Worm (Caenorhabditis elegans) whole organism, L1 larva: ENCODE measurements around the gene fntb-1.
"Not testable (repeated sequence)": the region's sequence is repeated elsewhere in the genome, so short reads cannot be mapped to it uniquely, and the experiment has no call there.

Source experiments
- F16B12.6 ChIP-seq: fragments of 150-350 bp; optimal IDR thresholded peaks from 2 replicates; lab custom pipeline; 2014; ENCODE audit warnings: missing biosample characterization, missing genetic modification characterization
- alr-1 ChIP-seq: fragments of 200-800 bp; sonication (Bioruptor generic); optimal IDR thresholded peaks from 2 replicates; lab custom pipeline; 2018; ENCODE audit warnings: borderline replicate concordance, mild to moderate bottlenecking, missing genetic modification characterization, missing compliant biosample characterization
- ama-1 ChIP-seq: fragments of 150-350 bp; optimal IDR thresholded peaks from 2 replicates; lab custom pipeline; 2014
- ceh-82 ChIP-seq, 3 experiments: fragments of 150-350 bp in 1 of 3; sonication (generic microtip) in 2 of 3; optimal IDR thresholded peaks; 2 replicates each; lab custom pipeline; 2014 to 2017; ENCODE audit warnings: missing biosample characterization in 3 of 3, missing genetic modification characterization in 3 of 3
- ces-1 ChIP-seq: fragments of 150-350 bp; optimal IDR thresholded peaks from 2 replicates; lab custom pipeline; 2014; ENCODE audit warnings: missing biosample characterization, missing genetic modification reagents, missing genetic modification characterization
- dpl-1 ChIP-seq, 3 experiments: fragments of 150-350 bp in 2 of 3; sonication (generic microtip) in 1 of 3; optimal IDR thresholded peaks; 2 replicates each; lab custom pipeline; 2014 to 2017; ENCODE audit warnings: missing biosample characterization in 3 of 3, missing genetic modification characterization in 3 of 3, missing genetic modification reagents in 3 of 3
- dsc-1 ChIP-seq: sonication (generic microtip); optimal IDR thresholded peaks from 2 replicates; lab custom pipeline; 2016; ENCODE audit warnings: mild to moderate bottlenecking, missing genetic modification characterization, missing compliant biosample characterization
- efl-1 ChIP-seq, 4 experiments: fragments of 150-350 bp; optimal IDR thresholded peaks in 3 of 4; peaks in 1 of 4; 1 replicate in 1 of 4; 2 replicates in 3 of 4; lab custom pipeline; 2014; ENCODE audit warnings: missing biosample characterization in 2 of 4, missing genetic modification characterization in 2 of 4, missing genetic modification reagents in 2 of 4
- elt-2 ChIP-seq: sonication (generic microtip); optimal IDR thresholded peaks from 2 replicates; lab custom pipeline; 2016; ENCODE audit warnings: missing genetic modification characterization, mild to moderate bottlenecking, inconsistent platforms, missing compliant biosample characterization, missing genetic modification reagents
- elt-3 ChIP-seq, 6 experiments: fragments of 150-350 bp in 1 of 6; sonication (generic microtip); optimal IDR thresholded peaks; 2 replicates each; lab custom pipeline; 2017 to 2018; ENCODE audit warnings: missing biosample characterization in 6 of 6, missing genetic modification characterization in 6 of 6, inconsistent platforms in 1 of 6
- fkh-10 ChIP-seq: sonication (generic microtip); optimal IDR thresholded peaks from 2 replicates; lab custom pipeline; 2017; ENCODE audit warnings: missing biosample characterization, missing genetic modification reagents, missing genetic modification characterization
- fos-1 ChIP-seq: fragments of 150-350 bp; optimal IDR thresholded peaks from 2 replicates; lab custom pipeline; 2014; ENCODE audit warnings: missing biosample characterization, missing genetic modification characterization
- hlh-4 ChIP-seq: sonication (generic microtip); optimal IDR thresholded peaks from 2 replicates; lab custom pipeline; 2016; ENCODE audit warnings: mild to moderate bottlenecking, missing genetic modification characterization, missing compliant biosample characterization
- lin-14 ChIP-seq: fragments of 200-800 bp; sonication (Bioruptor generic); optimal IDR thresholded peaks from 2 replicates; lab custom pipeline; 2018; ENCODE audit warnings: mild to moderate bottlenecking, missing genetic modification characterization, moderate library complexity, missing compliant biosample characterization
- lin-15B ChIP-seq: fragments of 150-350 bp; sonication (generic microtip); optimal IDR thresholded peaks from 3 replicates; lab custom pipeline; 2014; ENCODE audit warnings: missing biosample characterization, missing genetic modification characterization
- lir-3 ChIP-seq: sonication (generic microtip); optimal IDR thresholded peaks from 2 replicates; lab custom pipeline; 2016; ENCODE audit warnings: mild to moderate bottlenecking, missing genetic modification characterization, moderate library complexity, missing compliant biosample characterization; ENCODE audit not compliant: poor library complexity
- nhr-11 ChIP-seq: fragments of 150-350 bp; optimal IDR thresholded peaks from 2 replicates; lab custom pipeline; 2014; ENCODE audit warnings: missing biosample characterization, missing genetic modification characterization
- nhr-20 ChIP-seq: sonication (generic microtip); optimal IDR thresholded peaks from 2 replicates; lab custom pipeline; 2016; ENCODE audit warnings: mild to moderate bottlenecking, missing genetic modification characterization, missing compliant biosample characterization
- nhr-47 ChIP-seq: sonication (generic microtip); optimal IDR thresholded peaks from 2 replicates; lab custom pipeline; 2016; ENCODE audit warnings: mild to moderate bottlenecking, missing genetic modification characterization, moderate library complexity, missing compliant biosample characterization
- nhr-71 ChIP-seq: sonication (generic microtip); optimal IDR thresholded peaks from 2 replicates; lab custom pipeline; 2016; ENCODE audit warnings: mild to moderate bottlenecking, missing genetic modification characterization, moderate library complexity, missing compliant biosample characterization
- nhr-90 ChIP-seq: sonication (generic microtip); optimal IDR thresholded peaks from 2 replicates; lab custom pipeline; 2016; ENCODE audit warnings: mild to moderate bottlenecking, missing genetic modification characterization, missing compliant biosample characterization; ENCODE audit not compliant: poor library complexity
- pag-3 ChIP-seq: sonication (generic microtip); optimal IDR thresholded peaks from 2 replicates; lab custom pipeline; 2017; ENCODE audit warnings: missing genetic modification characterization, mild to moderate bottlenecking, missing compliant biosample characterization, antibody characterized with exemption, borderline replicate concordance; ENCODE audit not compliant: insufficient read depth
- pax-3 ChIP-seq: fragments of 200-800 bp; sonication (Bioruptor generic); optimal IDR thresholded peaks from 2 replicates; lab custom pipeline; 2018; ENCODE audit warnings: mild to moderate bottlenecking, missing genetic modification characterization, moderate library complexity, missing compliant biosample characterization
- skn-1 ChIP-seq: fragments of 150-350 bp; optimal IDR thresholded peaks from 2 replicates; lab custom pipeline; 2014; ENCODE audit warnings: missing biosample characterization, missing genetic modification characterization
- snpc-4 ChIP-seq: fragments of 150-350 bp; optimal IDR thresholded peaks from 2 replicates; lab custom pipeline; 2014; ENCODE audit warnings: missing biosample characterization, missing genetic modification characterization
- sup-37 ChIP-seq: fragments of 200-800 bp; sonication (Bioruptor generic); optimal IDR thresholded peaks from 2 replicates; lab custom pipeline; 2018; ENCODE audit warnings: mild to moderate bottlenecking, missing genetic modification characterization, missing compliant biosample characterization
- tbx-2 ChIP-seq: sonication (generic microtip); optimal IDR thresholded peaks from 2 replicates; lab custom pipeline; 2016; ENCODE audit warnings: missing genetic modification characterization, missing compliant biosample characterization
- unc-98 ChIP-seq: fragments of 200-800 bp; sonication (Bioruptor generic); IDR thresholded peaks from 2 replicates; pipeline ENCODE4 v1.3.6; 2022; ENCODE audit warnings: missing genetic modification characterization, missing compliant biosample characterization
- xbp-1 ChIP-seq: sonication (generic microtip); optimal IDR thresholded peaks from 2 replicates; lab custom pipeline; 2016; ENCODE audit warnings: missing genetic modification characterization, missing compliant biosample characterization
- ztf-4 ChIP-seq: fragments of 150-350 bp; optimal IDR thresholded peaks from 2 replicates; lab custom pipeline; 2014; ENCODE audit warnings: missing biosample characterization, missing genetic modification characterization

fntb-1 gene

DNA sequence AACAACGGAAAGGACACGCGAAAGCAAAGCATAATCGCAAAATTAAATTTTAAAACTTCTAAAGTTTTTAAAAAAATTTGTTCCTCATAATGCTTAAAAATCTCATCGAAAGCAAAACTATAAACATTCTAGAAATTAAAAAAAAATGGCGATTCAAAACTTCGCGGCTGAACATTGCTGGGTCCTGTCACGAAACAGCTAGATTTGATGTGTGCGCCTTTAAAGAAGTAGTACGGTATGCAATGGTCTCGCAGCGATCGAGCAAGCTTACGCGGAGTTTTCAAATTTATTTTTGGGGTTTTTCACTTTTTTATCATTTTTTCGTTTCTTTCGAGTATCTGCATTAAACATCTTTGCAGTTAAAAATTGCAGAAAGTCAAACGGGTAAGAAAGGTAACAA, 9.6 kb downstream of the fntb-1 start, which contains the start of gene coh-3:
Gene coh-3 (plus strand): TSS at position 353 of the 400 bp plus-strand sequence.
- TF ChIP-seq fos-1 (tag; lab: Kevin White, UChicago) (no peak), lin-14 (GFP tag; lab: Kevin White, UChicago) (no peak), tbx-2 (tag; lab: Kevin White, UChicago) (no peak), pax-3 (no peak), unc-98 (GFP tag; lab: Robert Waterston, UW) (no peak), pag-3 (no peak), alr-1 (tag; lab: Kevin White, UChicago) (no peak), xbp-1 (tag; lab: Kevin White, UChicago) (no peak), ces-1 (no peak), hlh-4 (no peak), fkh-10 (no peak)

DNA sequence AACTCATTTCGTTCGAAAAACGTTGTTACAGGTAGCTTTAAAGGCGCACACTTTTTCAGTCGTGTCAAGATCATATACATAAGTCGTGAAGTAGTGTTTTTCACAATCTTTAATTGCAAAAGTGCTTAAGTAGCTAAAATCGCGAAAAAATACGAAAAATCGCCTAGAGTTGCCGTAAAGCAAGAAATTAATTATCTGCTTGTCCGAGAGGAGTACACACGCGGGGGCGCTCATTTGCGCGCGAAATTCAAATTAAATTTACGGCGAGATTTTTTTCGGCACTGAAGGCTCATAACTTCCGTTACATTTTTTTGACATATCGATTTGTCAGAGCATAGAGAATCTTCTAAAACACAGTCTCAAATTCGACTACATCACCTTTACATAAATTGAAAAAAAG, 12.7 kb downstream of the fntb-1 start:
- TF ChIP-seq efl-1 (optimal IDR thresholded peaks at IDR 0.05; lab: Kevin White, UChicago) (peak in 1 of 2 experiments; percentile 6), efl-1 (GFP tag; optimal IDR thresholded peaks at IDR 0.05 in 1 of 2; lab: Kevin White, UChicago) (peak; percentile 15 to 86), dpl-1 (GFP tag; optimal IDR thresholded peaks at IDR 0.05; lab: Kevin White, UChicago) (peak in 1 of 3 experiments; percentile 7), elt-3 (tag; optimal IDR thresholded peaks at IDR 0.05; lab: Kevin White, UChicago) (no peak)

DNA sequence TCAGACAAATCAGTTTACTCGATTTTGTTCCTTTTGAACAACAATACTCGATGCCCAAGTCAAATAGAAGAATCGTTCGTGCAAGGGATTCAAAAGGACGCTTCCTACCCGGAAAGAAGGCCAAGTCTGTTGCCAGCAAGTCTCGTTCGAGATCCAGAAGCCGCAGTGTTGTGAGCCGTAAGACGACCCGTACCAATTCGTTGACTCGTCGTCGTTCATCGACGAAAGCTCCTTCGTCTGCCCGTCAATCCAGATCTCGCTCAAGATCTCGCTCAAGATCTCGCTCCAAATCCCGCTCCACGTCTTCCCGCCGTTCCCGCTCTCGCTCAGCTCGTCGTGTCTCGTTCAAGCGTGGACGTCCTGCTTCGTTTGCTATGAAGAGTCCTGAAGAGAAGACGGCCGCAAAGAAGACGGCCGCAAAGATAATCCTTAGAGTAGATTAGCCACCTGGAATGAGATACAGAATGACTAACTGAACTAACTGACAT, 13.2 kb downstream of the fntb-1 start, which contains the start of gene F08H9.2:
Gene F08H9.2 (plus strand): TSS at position 51 of the 488 bp plus-strand sequence.
- TF ChIP-seq dsc-1 (tag; lab: Kevin White, UChicago) (no peak), fkh-10 (no peak), snpc-4 (tag; lab: Kevin White, UChicago) (no peak), nhr-11 (no peak), lir-3 (tag; lab: Kevin White, UChicago) (no peak), ama-1 (no peak), lin-15B (tag; lab: Kevin White, UChicago) (no peak), ceh-82 (tag; optimal IDR thresholded peaks at IDR 0.05; lab: Kevin White, UChicago) (no peak), ztf-4 (tag; lab: Kevin White, UChicago) (no peak), F16B12.6 (no peak), sup-37 (GFP tag; lab: Kevin White, UChicago) (no peak)

DNA sequence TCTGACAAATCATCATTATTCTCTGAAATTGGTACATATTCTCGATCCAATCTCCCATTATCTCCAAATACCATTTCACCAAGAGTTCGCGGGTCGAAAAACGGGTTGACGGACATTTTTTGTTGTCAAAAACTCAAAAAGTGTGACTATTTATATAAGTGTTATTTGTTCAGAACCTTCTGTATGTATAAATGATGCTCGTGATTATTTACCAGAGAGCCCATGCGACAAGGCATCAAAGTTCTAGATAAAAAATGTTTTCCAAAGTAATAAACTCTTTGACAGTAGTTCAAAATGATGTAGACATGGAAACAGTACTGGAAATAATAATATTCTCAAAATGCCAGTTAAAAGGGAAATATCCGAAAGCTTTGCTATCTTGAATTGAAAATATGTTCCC, 15.2 kb downstream of the fntb-1 start:
- TF ChIP-seq skn-1 (tag; lab: Kevin White, UChicago) (peak; percentile 1), lin-14 (GFP tag; lab: Kevin White, UChicago) (no peak)
- TF ChIP-seq, all 84 proteins: peak for 1

DNA sequence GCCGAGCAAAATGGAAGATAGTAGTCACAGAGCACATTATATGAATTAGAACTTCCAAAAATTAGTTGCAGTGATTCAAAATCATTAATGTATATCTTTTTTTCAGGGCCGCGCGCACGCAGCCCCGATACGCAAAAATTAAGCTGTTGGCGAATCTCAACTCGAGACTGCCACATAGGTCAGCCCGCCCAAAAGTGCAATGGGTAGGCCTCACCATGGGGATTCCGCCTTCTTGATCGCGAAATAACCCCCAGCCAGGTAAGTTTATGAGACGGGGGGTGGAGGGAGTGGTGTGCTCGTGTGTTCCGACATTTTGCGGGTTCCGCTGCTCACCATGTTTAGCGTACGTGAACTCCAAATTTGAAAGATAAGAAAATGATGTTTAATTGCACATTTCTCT, 15.6 kb downstream of the fntb-1 start, which contains the start of gene F08H9.3:
Gene F08H9.3 (minus strand): TSS at position 252 of the 400 bp plus-strand sequence.
- TF ChIP-seq nhr-71 (peak; percentile 16), snpc-4 (tag; lab: Kevin White, UChicago) (peak; percentile 86), nhr-90 (tag; lab: Kevin White, UChicago) (peak; percentile 26), efl-1 (GFP tag; optimal IDR thresholded peaks at IDR 0.05 in 1 of 2; lab: Kevin White, UChicago) (peak in 1 of 2 experiments; percentile 84), nhr-20 (tag; lab: Kevin White, UChicago) (peak; percentile 9), elt-2 (peak; percentile 85)
- TF ChIP-seq efl-1 (optimal IDR thresholded peaks at IDR 0.05; lab: Kevin White, UChicago): not testable (repeated sequence)

DNA sequence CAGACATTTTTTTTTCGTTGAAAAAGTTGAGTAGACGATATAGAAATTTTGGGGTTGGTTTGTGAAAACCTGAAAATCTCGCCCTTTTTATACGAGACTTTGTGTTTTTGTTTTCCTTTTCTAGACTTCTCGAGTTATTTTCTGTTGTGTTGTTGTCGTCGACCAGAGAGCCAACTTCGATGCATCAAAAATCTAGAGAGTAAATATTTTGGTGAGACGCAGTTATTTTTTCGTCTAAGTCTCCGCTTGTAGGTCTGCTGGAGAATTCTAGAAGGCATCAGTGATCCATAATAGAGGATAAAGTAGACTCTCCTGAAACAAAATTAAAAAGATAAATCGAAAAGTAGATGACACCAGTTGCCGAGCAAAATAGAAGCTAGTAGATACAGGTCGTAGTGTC, 16.9 kb downstream of the fntb-1 start, which contains the start of gene F08H9.4:
Gene F08H9.4 (minus strand): TSS at position 61 of the 400 bp plus-strand sequence.
- no peak for TF ChIP-seq efl-1 (optimal IDR thresholded peaks at IDR 0.05; lab: Kevin White, UChicago)
- TF ChIP-seq efl-1 (GFP tag; optimal IDR thresholded peaks at IDR 0.05 in 1 of 2; lab: Kevin White, UChicago): no peak
- no peak for TF ChIP-seq ceh-82 (tag; optimal IDR thresholded peaks at IDR 0.05; lab: Kevin White, UChicago)
- TF ChIP-seq nhr-47 (tag; lab: Kevin White, UChicago): no peak
- no peak for TF ChIP-seq alr-1 (tag; lab: Kevin White, UChicago)
